Worm (Caenorhabditis elegans) whole organism, late embryonic: ENCODE measurements around the gene F53E10.1.

Experiments
- ceh-14 ChIP-seq: sonication (generic microtip); optimal IDR thresholded peaks from 2 replicates; lab custom pipeline; 2016; ENCODE audit warnings: missing genotype, missing genetic modification characterization, missing compliant biosample characterization
- ceh-31 ChIP-seq: sonication (generic microtip); optimal IDR thresholded peaks from 2 replicates; lab custom pipeline; 2016; ENCODE audit warnings: missing genetic modification characterization, missing compliant biosample characterization
- che-1 ChIP-seq: sonication (generic microtip); optimal IDR thresholded peaks from 2 replicates; lab custom pipeline; 2016; ENCODE audit warnings: mild to moderate bottlenecking, missing genetic modification characterization, missing compliant biosample characterization
- elt-4 ChIP-seq: sonication (generic microtip); optimal IDR thresholded peaks from 2 replicates; lab custom pipeline; 2016; ENCODE audit warnings: missing genetic modification characterization, missing compliant biosample characterization
- fkh-10 ChIP-seq: fragments of 150-350 bp; optimal IDR thresholded peaks from 2 replicates; lab custom pipeline; 2014; ENCODE audit warnings: missing biosample characterization, missing genetic modification reagents, missing genetic modification characterization
- hlh-8 ChIP-seq: sonication (generic microtip); optimal IDR thresholded peaks from 2 replicates; lab custom pipeline; 2016; ENCODE audit warnings: missing genotype, missing genetic modification characterization, missing compliant biosample characterization
- nfya-1 ChIP-seq: sonication (generic microtip); optimal IDR thresholded peaks from 2 replicates; lab custom pipeline; 2017; ENCODE audit warnings: missing genetic modification characterization, mild to moderate bottlenecking, missing compliant biosample characterization, antibody characterized with exemption, moderate library complexity
- odd-2 ChIP-seq: sonication (generic microtip); optimal IDR thresholded peaks from 2 replicates; lab custom pipeline; 2017; ENCODE audit warnings: antibody characterized with exemption, mild to moderate bottlenecking, missing genetic modification characterization, missing compliant biosample characterization
- pha-4 ChIP-seq: fragments of 150-350 bp; optimal IDR thresholded peaks from 2 replicates; lab custom pipeline; 2018; ENCODE audit warnings: missing biosample characterization, missing genetic modification reagents, missing genetic modification characterization
- pros-1 ChIP-seq: fragments of 150-350 bp; optimal IDR thresholded peaks from 2 replicates; lab custom pipeline; 2014; ENCODE audit warnings: missing biosample characterization, missing genetic modification reagents, missing genetic modification characterization
- tbx-2 ChIP-seq: sonication (generic microtip); optimal IDR thresholded peaks from 2 replicates; lab custom pipeline; 2016; ENCODE audit warnings: missing genetic modification characterization, missing compliant biosample characterization

ce11 chrV:2646067-2646466 is 31.0 kb downstream of the F53E10.1 start:
- TF ChIP-seq tbx-2 (no peak), pha-4 (tag; lab: Kevin White, UChicago) (no peak), elt-4 (tag; lab: Kevin White, UChicago) (no peak), pros-1 (no peak), hlh-8 (tag; lab: Kevin White, UChicago) (no peak), nfya-1 (tag; lab: Kevin White, UChicago) (no peak), fkh-10 (GFP tag; lab: Kevin White, UChicago) (no peak), ceh-14 (tag; lab: Kevin White, UChicago) (no peak), ceh-31 (no peak), che-1 (tag; lab: Kevin White, UChicago) (no peak), odd-2 (tag; lab: Kevin White, UChicago) (no peak)
